Fruit fly (Drosophila melanogaster) whole organism, wandering third instar larva: ENCODE measurements around the gene yrt.

Experiments
- CG32264 ChIP-seq: fragments of 200-800 bp; sonication (Bioruptor generic); optimal IDR thresholded peaks from 2 replicates; lab custom pipeline; 2016; ENCODE audit warnings: missing biosample characterization, missing genetic modification characterization
- GATAd ChIP-seq: sonication (Bioruptor generic); optimal IDR thresholded peaks from 2 replicates; lab custom pipeline; 2016; ENCODE audit warnings: missing biosample characterization, missing genetic modification characterization
- Hr78 ChIP-seq: fragments of >200 bp; optimal IDR thresholded peaks from 2 replicates; lab custom pipeline; 2017; ENCODE audit warnings: missing biosample characterization, missing genetic modification characterization
- Hr83 ChIP-seq: fragments of 200-300 bp; sonication (Bioruptor generic); optimal IDR thresholded peaks from 2 replicates; lab custom pipeline; 2016; ENCODE audit warnings: missing biosample characterization, mild to moderate bottlenecking, missing genetic modification characterization, moderate library complexity; ENCODE audit not compliant: poor library complexity, severe bottlenecking
- OdsH ChIP-seq: fragments of 200-800 bp; sonication (Bioruptor generic); optimal IDR thresholded peaks from 2 replicates; lab custom pipeline; 2016; ENCODE audit warnings: missing biosample characterization, mild to moderate bottlenecking, missing genetic modification characterization
- ey ChIP-seq: fragments of 200-800 bp; sonication (Bioruptor generic); optimal IDR thresholded peaks from 2 replicates; lab custom pipeline; 2016; ENCODE audit warnings: missing biosample characterization, missing genetic modification characterization
- pan ChIP-seq: fragments of >200 bp; optimal IDR thresholded peaks from 2 replicates; lab custom pipeline; 2017

dm6 chr3R:13448354-13448753, 13.6 kb upstream of the yrt start:
- TF ChIP-seq OdsH (GFP tag; lab: Kevin White, UChicago), result no peak
- TF ChIP-seq ey (GFP tag; lab: Kevin White, UChicago), result no peak
- no peak for TF ChIP-seq Hr83 (GFP tag; lab: Kevin White, UChicago)
- TF ChIP-seq CG32264 (GFP tag; lab: Kevin White, UChicago), result no peak
- TF ChIP-seq GATAd, result no peak
- TF ChIP-seq Hr78 (GFP tag; lab: Kevin White, UChicago), result no peak
- TF ChIP-seq pan, result no peak
